Fruit fly (Drosophila melanogaster): ENCODE data around the gene GC1.
A peak's percentile ranks its signal among the peaks of the same experiment; 100 is the strongest.

GC1 gene

DNA sequence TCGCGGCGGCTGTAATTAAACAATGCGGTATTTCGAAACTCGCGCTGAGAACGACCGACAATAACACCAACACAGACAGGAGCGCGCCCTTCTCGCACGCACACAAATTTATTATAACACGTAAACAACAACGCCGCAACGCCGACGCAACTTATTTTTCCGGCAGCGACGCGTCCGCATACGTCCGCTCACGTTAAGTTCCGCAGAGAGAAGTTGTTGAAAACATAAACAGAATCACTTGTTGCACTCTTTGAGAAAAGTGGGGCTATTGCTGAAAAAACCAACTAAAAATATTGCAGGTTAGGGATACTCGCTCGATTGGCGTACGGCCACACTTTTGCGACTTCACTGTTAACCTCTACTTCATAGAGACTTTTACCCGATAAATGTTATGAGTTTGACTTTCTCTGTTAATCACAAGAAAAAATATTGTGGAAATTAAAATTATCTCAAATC is 18.6 kb upstream of the GC1 start, which contains the start of gene Cad87A (continued):
- TF ChIP-seq CG6254 (GFP tag; optimal IDR thresholded peaks at IDR 0.05) (no peak), wor (GFP tag; IDR thresholded peaks at IDR 0.05) (no peak), CG10654 (GFP tag; optimal IDR thresholded peaks at IDR 0.05) (no peak), Usf (GFP tag; optimal IDR thresholded peaks at IDR 0.05) (no peak), CG2875 (GFP tag; optimal IDR thresholded peaks at IDR 0.05) (peak; percentile 50), NK7.1 (GFP tag; optimal IDR thresholded peaks at IDR 0.05) (peak; percentile 7), CG7928 (GFP tag; optimal IDR thresholded peaks at IDR 0.05) (no peak), CG17359 (tag; optimal IDR thresholded peaks at IDR 0.05) (peak; percentile 23), CrebB (tag; optimal IDR thresholded peaks at IDR 0.05) (peak; percentile 67), CG12219 (GFP tag; optimal IDR thresholded peaks at IDR 0.05) (peak; percentile 9), CG31365 (tag; optimal IDR thresholded peaks at IDR 0.05) (peak; percentile 51), cg (GFP tag; optimal IDR thresholded peaks at IDR 0.05) (peak; percentile 96), CG14441 (GFP tag; IDR thresholded peaks at IDR 0.05) (no peak), gem (tag; optimal IDR thresholded peaks at IDR 0.05) (no peak), Ada2b (GFP tag; IDR thresholded peaks at IDR 0.05) (no peak), Ptx1 (GFP tag; IDR thresholded peaks at IDR 0.05) (no peak), CG4328 (GFP tag; optimal IDR thresholded peaks at IDR 0.05) (no peak), CkIIα-i1 (GFP tag; IDR thresholded peaks at IDR 0.05) (no peak), pnt (GFP tag; optimal IDR thresholded peaks at IDR 0.05) (no peak), Hmx (GFP tag; optimal IDR thresholded peaks at IDR 0.05) (no peak), cas (GFP tag; IDR thresholded peaks at IDR 0.05) (no peak), her (GFP tag; optimal IDR thresholded peaks at IDR 0.05) (peak; percentile 21), dpn (GFP tag; optimal IDR thresholded peaks at IDR 0.05) (peak in 1 of 2 experiments; percentile 5), ac (GFP tag; optimal IDR thresholded peaks at IDR 0.05) (no peak), Blimp-1 (GFP tag; optimal IDR thresholded peaks at IDR 0.05) (no peak), CG17802 (tag; optimal IDR thresholded peaks at IDR 0.05) (no peak), NC2β (GFP tag; optimal IDR thresholded peaks at IDR 0.05) (peak; percentile 39), CG32772 (GFP tag; IDR thresholded peaks at IDR 0.05) (no peak), Sox102F (GFP tag; optimal IDR thresholded peaks at IDR 0.05) (no peak), CG8478 (optimal IDR thresholded peaks at IDR 0.05) (no peak), Adf1 (GFP tag; IDR thresholded peaks at IDR 0.05) (no peak), Lpt (GFP tag; optimal IDR thresholded peaks at IDR 0.05) (no peak), Hr51 (GFP tag; optimal IDR thresholded peaks at IDR 0.05) (no peak), salm (tag; optimal IDR thresholded peaks at IDR 0.05) (no peak), ATbp (GFP tag; optimal IDR thresholded peaks at IDR 0.05) (peak; percentile 59), hth (optimal IDR thresholded peaks at IDR 0.05) (no peak), luna (GFP tag; optimal IDR thresholded peaks at IDR 0.05) (no peak), Lhr (GFP tag; optimal IDR thresholded peaks at IDR 0.05) (peak; percentile 25), ewg (GFP tag; optimal IDR thresholded peaks at IDR 0.05) (peak; percentile 13), ci (GFP tag; IDR thresholded peaks at IDR 0.05) (no peak), Awh (GFP tag; IDR thresholded peaks at IDR 0.05) (no peak), Xrp1 (GFP tag; IDR thresholded peaks at IDR 0.05) (no peak), sens-2 (GFP tag; IDR thresholded peaks at IDR 0.05) (no peak), Chrac-16 (GFP tag; optimal IDR thresholded peaks at IDR 0.05) (no peak), CG4282 (GFP tag; optimal IDR thresholded peaks at IDR 0.05) (no peak), CG8089 (GFP tag; optimal IDR thresholded peaks at IDR 0.05) (no peak), CG7839 (tag; optimal IDR thresholded peaks at IDR 0.05) (no peak), CG2116 (GFP tag; optimal IDR thresholded peaks at IDR 0.05) (no peak), pita (GFP tag; optimal IDR thresholded peaks at IDR 0.05) (no peak), CG6683 (GFP tag; optimal IDR thresholded peaks at IDR 0.05) (no peak), tgo (GFP tag; IDR thresholded peaks at IDR 0.05) (no peak), gcm2 (GFP tag; optimal IDR thresholded peaks at IDR 0.05) (no peak)
